Fruit fly (Drosophila melanogaster): Measurements from ENCODE around the gene dysf.

- TF ChIP-seq ttk (optimal IDR thresholded peaks at IDR 0.05) (no peak), h (optimal IDR thresholded peaks at IDR 0.05) (no peak), Sin3A (optimal IDR thresholded peaks at IDR 0.05) (no peak), psq (optimal IDR thresholded peaks at IDR 0.05) (no peak), Myc (optimal IDR thresholded peaks at IDR 0.05) (no peak), insv (optimal IDR thresholded peaks at IDR 0.05) (no peak)
These were observed 70.6 kb downstream of the dysf start for dm6 chr3R:26027903-26028302.
